Worm (Caenorhabditis elegans): ENCODE results near the gene glb-31.

Gene glb-31

DNA sequence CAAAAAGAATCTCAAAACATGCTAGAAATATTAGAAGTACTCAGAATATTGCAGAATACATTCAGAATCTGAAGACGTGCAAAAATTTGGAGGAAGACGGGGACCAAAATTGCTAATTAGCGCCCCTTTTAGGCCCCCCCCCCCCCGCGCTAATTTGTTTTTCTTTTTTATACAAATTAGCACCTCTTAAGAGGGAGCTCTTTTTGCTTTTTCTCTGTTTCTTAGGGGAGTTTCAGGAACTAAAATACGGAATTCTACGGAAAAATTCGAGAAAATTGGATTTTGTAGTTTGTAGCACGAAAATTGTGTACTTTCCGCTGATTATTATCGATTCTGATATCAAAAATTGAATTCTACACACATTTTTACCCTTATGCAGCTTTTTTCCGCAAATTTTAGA lies at the start of gene glb-31:
glb-31 (minus strand) TSS at position 101 of the 400 bp plus-strand sequence.
- TF ChIP-seq nhr-129 (tag; optimal IDR thresholded peaks at IDR 0.05), result no peak

- TF ChIP-seq F13H6.1 (tag; optimal IDR thresholded peaks at IDR 0.05), result peak; percentile 28
- TF ChIP-seq unc-55 (GFP tag; optimal IDR thresholded peaks at IDR 0.05), result peak; percentile 72
- TF ChIP-seq sma-9 (GFP tag; optimal IDR thresholded peaks at IDR 0.05), result peak; percentile 48
- TF ChIP-seq sma-9 (tag; optimal IDR thresholded peaks at IDR 0.05), result no peak
- TF ChIP-seq lsy-2 (tag; optimal IDR thresholded peaks at IDR 0.05), result peak in 1 of 2 experiments; percentile 37
- peak; percentile 4 for TF ChIP-seq sem-4 (tag; optimal IDR thresholded peaks at IDR 0.05)
- peak; percentile 78 for TF ChIP-seq mab-5 (tag; optimal IDR thresholded peaks at IDR 0.05)
- no peak for TF ChIP-seq egl-27 (tag; optimal IDR thresholded peaks at IDR 0.05)
- TF ChIP-seq nhr-25 (tag; optimal IDR thresholded peaks at IDR 0.05), result no peak
Observed at ce11 chrII:1344524-1345119, 43.2 kb upstream of the glb-31 start.

- TF ChIP-seq unc-55 (GFP tag; optimal IDR thresholded peaks at IDR 0.05), result peak; percentile 2
- no peak for TF ChIP-seq sma-9 (GFP tag; optimal IDR thresholded peaks at IDR 0.05)
- no peak for TF ChIP-seq sma-9 (tag; optimal IDR thresholded peaks at IDR 0.05)
- TF ChIP-seq lsy-2 (tag; optimal IDR thresholded peaks at IDR 0.05), result peak in 1 of 2 experiments; percentile 17
Observed at ce11 chrII:1343748-1344147, 42.3 kb upstream of the glb-31 start.

DNA sequence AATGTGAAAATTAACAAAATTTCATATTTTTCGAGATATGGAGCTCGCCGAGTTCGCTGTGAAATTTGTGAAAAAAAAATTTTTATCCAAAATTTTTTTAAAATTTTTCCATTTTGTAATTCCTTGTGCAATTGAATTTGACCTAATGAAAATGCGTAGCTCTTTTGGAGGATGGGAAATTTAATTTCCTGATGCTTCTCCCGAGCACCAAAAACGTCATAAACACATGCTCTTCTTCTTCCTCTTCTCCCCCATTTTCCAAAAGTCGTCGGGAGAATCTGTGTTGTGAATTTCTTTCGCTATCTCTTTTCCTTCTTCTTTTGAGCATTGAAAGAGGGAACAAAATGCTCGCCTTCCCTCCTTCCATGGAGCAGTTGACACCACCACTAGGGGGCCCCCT lies 40.0 kb upstream of the glb-31 start:
- TF ChIP-seq nhr-77 (tag; optimal IDR thresholded peaks at IDR 0.05) (no peak), mab-5 (tag; optimal IDR thresholded peaks at IDR 0.05) (no peak), ztf-4 (tag; optimal IDR thresholded peaks at IDR 0.05) (no peak), sem-4 (tag; optimal IDR thresholded peaks at IDR 0.05) (no peak), dmd-4 (tag; optimal IDR thresholded peaks at IDR 0.05) (no peak), elt-1 (tag; optimal IDR thresholded peaks at IDR 0.05) (no peak), zag-1 (tag; optimal IDR thresholded peaks at IDR 0.05) (peak; percentile 26), ama-1 (optimal IDR thresholded peaks at IDR 0.05) (no peak), blmp-1 (tag; optimal IDR thresholded peaks at IDR 0.05; ENCODE audit: insufficient read depth) (no peak), lin-13 (GFP tag; optimal IDR thresholded peaks at IDR 0.05) (peak; percentile 41), gmeb-1 (tag; optimal IDR thresholded peaks at IDR 0.05) (no peak), ceh-16 (tag; optimal IDR thresholded peaks at IDR 0.05) (no peak), ztf-11 (tag; optimal IDR thresholded peaks at IDR 0.05) (no peak), crh-2 (tag; optimal IDR thresholded peaks at IDR 0.05) (peak; percentile 25), snpc-4 (tag; optimal IDR thresholded peaks at IDR 0.05) (no peak), ceh-82 (tag; optimal IDR thresholded peaks at IDR 0.05) (no peak), sma-3 (GFP tag; optimal IDR thresholded peaks at IDR 0.05) (no peak), peb-1 (tag; optimal IDR thresholded peaks at IDR 0.05) (no peak), unc-62 (GFP tag; optimal IDR thresholded peaks at IDR 0.05) (no peak), alr-1 (tag; optimal IDR thresholded peaks at IDR 0.05) (no peak), lin-11 (tag; optimal IDR thresholded peaks at IDR 0.05) (no peak), ZK546.5 (tag; optimal IDR thresholded peaks at IDR 0.05) (no peak), aly-2 (tag; optimal IDR thresholded peaks at IDR 0.05) (no peak), nhr-25 (tag; optimal IDR thresholded peaks at IDR 0.05) (no peak), skn-1 (tag; optimal IDR thresholded peaks at IDR 0.05) (no peak), nhr-10 (tag; optimal IDR thresholded peaks at IDR 0.05) (no peak), nhr-23 (tag; optimal IDR thresholded peaks at IDR 0.05) (no peak), nhr-237 (tag; optimal IDR thresholded peaks at IDR 0.05) (no peak), nhr-21 (tag; optimal IDR thresholded peaks at IDR 0.05) (no peak), lsy-2 (tag; optimal IDR thresholded peaks at IDR 0.05) (peak in 1 of 2 experiments; percentile 45), nhr-12 (tag; optimal IDR thresholded peaks at IDR 0.05) (no peak), nhr-6 (tag; optimal IDR thresholded peaks at IDR 0.05) (no peak), C34F6.9 (tag; optimal IDR thresholded peaks at IDR 0.05) (peak; percentile 47), elt-3 (tag; optimal IDR thresholded peaks at IDR 0.05) (no peak), egl-27 (tag; optimal IDR thresholded peaks at IDR 0.05) (no peak), unc-39 (tag; optimal IDR thresholded peaks at IDR 0.05) (no peak), unc-55 (GFP tag; optimal IDR thresholded peaks at IDR 0.05) (peak; percentile 37), sma-9 (GFP tag; optimal IDR thresholded peaks at IDR 0.05) (peak; percentile 45), sma-9 (tag; optimal IDR thresholded peaks at IDR 0.05) (no peak), fos-1 (tag; optimal IDR thresholded peaks at IDR 0.05) (no peak), nhr-11 (tag; optimal IDR thresholded peaks at IDR 0.05) (no peak), F13H6.1 (tag; optimal IDR thresholded peaks at IDR 0.05) (peak; percentile 20), mbf-1 (tag; optimal IDR thresholded peaks at IDR 0.05) (no peak), nhr-129 (tag; optimal IDR thresholded peaks at IDR 0.05) (peak; percentile 2), R02D3.7 (tag; optimal IDR thresholded peaks at IDR 0.05) (no peak), mdl-1 (tag; optimal IDR thresholded peaks at IDR 0.05) (no peak), Y55F3AM.14 (GFP tag; optimal IDR thresholded peaks at IDR 0.05) (no peak)
